Worm (Caenorhabditis elegans): Measurements from ENCODE around the gene F53B3.3.

- TF ChIP-seq elt-3 (tag; optimal IDR thresholded peaks at IDR 0.05) (no peak), pha-4 (tag; optimal IDR thresholded peaks at IDR 0.05) (no peak), fkh-10 (GFP tag; optimal IDR thresholded peaks at IDR 0.05) (no peak), zag-1 (tag; optimal IDR thresholded peaks at IDR 0.05) (no peak), nhr-77 (tag; optimal IDR thresholded peaks at IDR 0.05) (no peak), nhr-12 (tag; optimal IDR thresholded peaks at IDR 0.05) (no peak), nhr-25 (tag; optimal IDR thresholded peaks at IDR 0.05) (peak; percentile 79), nhr-237 (tag; optimal IDR thresholded peaks at IDR 0.05) (no peak), ceh-28 (tag; optimal IDR thresholded peaks at IDR 0.05) (no peak)
Observed at ce11 chrX:2879529-2880265, 8.8 kb upstream of the F53B3.3 start, which contains the start of gene F53B3.5.
